Fruit fly (Drosophila melanogaster) whole organism, pupa: ENCODE results near the gene Dif.

Source experiments
- CG10348 ChIP-seq: fragments of 200-800 bp; sonication (Bioruptor generic); IDR thresholded peaks from 2 replicates; pipeline ENCODE4 v1.3.6; 2022; ENCODE audit warnings: missing biosample characterization, missing genetic modification characterization
- CG12605 ChIP-seq: fragments of 200-800 bp; sonication (Bioruptor generic); IDR thresholded peaks from 2 replicates; pipeline ENCODE4 v1.3.6; 2022; ENCODE audit warnings: missing biosample characterization, missing genetic modification characterization
- CG13204 ChIP-seq: fragments of 200-800 bp; sonication (Bioruptor generic); optimal IDR thresholded peaks from 2 replicates; lab custom pipeline; 2018; ENCODE audit warnings: missing biosample characterization, mild to moderate bottlenecking, missing genetic modification characterization, moderate library complexity
- CG14655 ChIP-seq: fragments of 200-800 bp; sonication (Bioruptor generic); optimal IDR thresholded peaks from 3 replicates; lab custom pipeline; 2017; ENCODE audit warnings: mild to moderate bottlenecking, missing biosample characterization, missing genetic modification reagents, missing genetic modification characterization
- CG15710 ChIP-seq: fragments of 200-800 bp; sonication (Bioruptor generic); optimal IDR thresholded peaks from 2 replicates; lab custom pipeline; 2018; ENCODE audit warnings: missing biosample characterization, mild to moderate bottlenecking, missing genetic modification characterization, moderate library complexity
- CG17806 ChIP-seq: fragments of 200-800 bp; sonication (Bioruptor generic); optimal IDR thresholded peaks from 2 replicates; lab custom pipeline; 2018; ENCODE audit warnings: missing biosample characterization, mild to moderate bottlenecking, missing genetic modification characterization, moderate library complexity
- CG32121 ChIP-seq: fragments of 200-800 bp; sonication (Bioruptor generic); IDR thresholded peaks from 2 replicates; pipeline ENCODE4 v1.3.6; 2022; ENCODE audit warnings: missing biosample characterization, missing genetic modification characterization
- CG34367 ChIP-seq: fragments of 200-800 bp; sonication (Bioruptor generic); optimal IDR thresholded peaks from 2 replicates; lab custom pipeline; 2018; ENCODE audit warnings: missing biosample characterization, mild to moderate bottlenecking, missing genetic modification characterization
- CG4496 ChIP-seq: fragments of 200-800 bp; sonication (Bioruptor generic); IDR thresholded peaks from 3 replicates; pipeline ENCODE4 v1.3.6; 2022; ENCODE audit warnings: missing biosample characterization, missing genetic modification characterization
- CG8159 ChIP-seq: fragments of 200-800 bp; sonication (Bioruptor generic); optimal IDR thresholded peaks from 3 replicates; lab custom pipeline; 2018; ENCODE audit warnings: missing biosample characterization, mild to moderate bottlenecking, missing genetic modification characterization, moderate library complexity
- CG8301 ChIP-seq: fragments of 200-800 bp; sonication (Bioruptor generic); optimal IDR thresholded peaks from 2 replicates; lab custom pipeline; 2018; ENCODE audit warnings: missing biosample characterization, mild to moderate bottlenecking, missing genetic modification characterization
- CG9948 ChIP-seq: fragments of 200-800 bp; sonication (Bioruptor generic); optimal IDR thresholded peaks from 2 replicates; lab custom pipeline; 2018; ENCODE audit warnings: missing biosample characterization, mild to moderate bottlenecking, missing genetic modification characterization, moderate library complexity
- D1 ChIP-seq: fragments of 200-800 bp; sonication (Bioruptor generic); optimal IDR thresholded peaks from 2 replicates; lab custom pipeline; 2018; ENCODE audit warnings: missing biosample characterization, mild to moderate bottlenecking, missing genetic modification characterization, moderate library complexity
- EcR ChIP-seq: fragments of 200-800 bp; sonication (Bioruptor generic); optimal IDR thresholded peaks from 3 replicates; lab custom pipeline; 2019; ENCODE audit warnings: missing biosample characterization, missing genetic modification characterization, mild to moderate bottlenecking, moderate library complexity, missing genetic modification reagents
- Ets98B ChIP-seq: fragments of 200-800 bp; sonication (Bioruptor generic); IDR thresholded peaks from 2 replicates; pipeline ENCODE4 v1.3.6; 2022; ENCODE audit warnings: missing biosample characterization, missing genetic modification characterization
- Pif1A ChIP-seq: fragments of 200-800 bp; sonication (Bioruptor generic); optimal IDR thresholded peaks from 3 replicates; lab custom pipeline; 2016; ENCODE audit warnings: missing biosample characterization, missing genetic modification characterization
- Pif1B ChIP-seq: fragments of 200-800 bp; sonication (Bioruptor generic); optimal IDR thresholded peaks from 3 replicates; lab custom pipeline; 2016; ENCODE audit warnings: missing biosample characterization, missing genetic modification characterization
- Snoo ChIP-seq: fragments of 200-800 bp; sonication (Bioruptor generic); optimal IDR thresholded peaks from 3 replicates; lab custom pipeline; 2017; ENCODE audit warnings: missing biosample characterization, mild to moderate bottlenecking, missing genetic modification characterization, inconsistent platforms
- fd96Ca ChIP-seq: fragments of 200-800 bp; sonication (Bioruptor generic); IDR thresholded peaks from 3 replicates; pipeline ENCODE4 v1.3.6; 2022; ENCODE audit warnings: missing biosample characterization, missing genetic modification characterization
- gl ChIP-seq: fragments of 200-800 bp; sonication (Bioruptor generic); optimal IDR thresholded peaks from 2 replicates; lab custom pipeline; 2018; ENCODE audit warnings: missing biosample characterization, mild to moderate bottlenecking, missing genetic modification characterization
- rn ChIP-seq: fragments of 200-800 bp; sonication (Bioruptor generic); IDR thresholded peaks from 2 replicates; pipeline ENCODE4 v1.3.6; 2022; ENCODE audit warnings: missing biosample characterization, missing genetic modification characterization

The Dif gene

DNA sequence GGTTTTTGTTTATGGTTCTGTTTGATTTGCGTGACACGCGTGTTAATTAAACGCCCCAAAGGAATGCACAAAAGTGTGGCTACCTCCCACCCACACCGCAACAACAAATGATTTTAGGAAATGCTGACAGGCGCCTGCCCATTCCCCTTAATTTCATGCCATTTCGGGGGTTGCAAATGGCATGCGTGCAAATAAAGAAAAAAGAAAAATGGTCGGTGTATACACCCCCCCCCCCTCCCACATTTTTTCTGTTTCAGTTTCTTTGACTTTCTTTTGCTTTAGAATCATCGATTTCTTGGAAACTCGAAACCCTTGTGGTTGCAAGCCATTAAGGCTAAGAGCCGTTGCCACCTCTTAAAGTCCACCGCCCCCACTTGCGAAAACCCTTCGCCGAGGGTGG, 51.9 kb downstream of the Dif start:
- TF ChIP-seq EcR: no peak
- peak; percentile 11 for TF ChIP-seq CG8301 (tag; lab: Kevin White, UChicago)
- TF ChIP-seq Snoo (tag; lab: Kevin White, UChicago): no peak
- TF ChIP-seq CG14655: peak; percentile 28
- TF ChIP-seq Ets98B (GFP tag; lab: Robert Waterston, UW): peak; percentile 25; the same call in 1 of the 2 replicates
- TF ChIP-seq CG10348 (GFP tag; lab: Robert Waterston, UW): no peak
- TF ChIP-seq CG34367 (tag; lab: Kevin White, UChicago): no peak
- peak; percentile 66 for TF ChIP-seq fd96Ca
- TF ChIP-seq CG4496 (GFP tag; lab: Robert Waterston, UW): peak; percentile 46; the same call in 1 of the 3 replicates
- peak; percentile 14 for TF ChIP-seq CG15710 (tag; lab: Kevin White, UChicago)
- TF ChIP-seq Pif1A (GFP tag; lab: Kevin White, UChicago): no peak
- TF ChIP-seq rn (GFP tag; lab: Robert Waterston, UW): no peak
- TF ChIP-seq CG12605: no peak
- no peak for TF ChIP-seq gl
- TF ChIP-seq CG13204 (GFP tag; lab: Kevin White, UChicago): no peak
- TF ChIP-seq CG9948 (tag; lab: Kevin White, UChicago): no peak
- no peak for TF ChIP-seq CG8159 (tag; lab: Kevin White, UChicago)
- TF ChIP-seq Pif1B (GFP tag; lab: Kevin White, UChicago): no peak
- TF ChIP-seq CG17806: no peak
- TF ChIP-seq CG32121 (GFP tag; lab: Robert Waterston, UW): no peak
- TF ChIP-seq D1 (tag; lab: Kevin White, UChicago): no peak

DNA sequence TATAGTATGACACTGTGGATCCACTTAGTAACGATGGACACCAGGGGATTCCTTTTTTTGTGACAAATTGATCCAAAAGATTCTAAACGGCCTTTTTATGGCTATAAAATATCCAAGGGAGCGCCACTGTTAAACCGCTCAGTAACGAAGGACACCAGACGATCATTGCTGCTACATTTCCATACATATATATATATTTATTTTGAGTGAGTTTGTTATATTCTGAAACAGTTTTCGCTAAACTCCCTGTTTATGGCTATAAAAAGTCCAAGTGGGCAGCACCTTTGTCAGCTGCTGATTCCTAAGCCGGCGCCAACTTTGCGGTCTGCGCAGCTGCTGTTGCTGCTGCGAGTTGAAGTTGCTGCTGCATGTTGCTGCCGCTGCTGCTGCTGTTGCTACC, 52.5 kb downstream of the Dif start:
- no peak for TF ChIP-seq CG10348 (GFP tag; lab: Robert Waterston, UW)
- no peak for TF ChIP-seq EcR
- no peak for TF ChIP-seq Snoo (tag; lab: Kevin White, UChicago)
- no peak for TF ChIP-seq Pif1A (GFP tag; lab: Kevin White, UChicago)
- TF ChIP-seq CG12605: no peak
- TF ChIP-seq D1 (tag; lab: Kevin White, UChicago): no peak
- TF ChIP-seq CG4496 (GFP tag; lab: Robert Waterston, UW): no peak
- no peak for TF ChIP-seq rn (GFP tag; lab: Robert Waterston, UW)
- TF ChIP-seq CG14655: no peak
- TF ChIP-seq Pif1B (GFP tag; lab: Kevin White, UChicago): no peak
- no peak for TF ChIP-seq Ets98B (GFP tag; lab: Robert Waterston, UW)
- no peak for TF ChIP-seq gl
- no peak for TF ChIP-seq CG34367 (tag; lab: Kevin White, UChicago)

DNA sequence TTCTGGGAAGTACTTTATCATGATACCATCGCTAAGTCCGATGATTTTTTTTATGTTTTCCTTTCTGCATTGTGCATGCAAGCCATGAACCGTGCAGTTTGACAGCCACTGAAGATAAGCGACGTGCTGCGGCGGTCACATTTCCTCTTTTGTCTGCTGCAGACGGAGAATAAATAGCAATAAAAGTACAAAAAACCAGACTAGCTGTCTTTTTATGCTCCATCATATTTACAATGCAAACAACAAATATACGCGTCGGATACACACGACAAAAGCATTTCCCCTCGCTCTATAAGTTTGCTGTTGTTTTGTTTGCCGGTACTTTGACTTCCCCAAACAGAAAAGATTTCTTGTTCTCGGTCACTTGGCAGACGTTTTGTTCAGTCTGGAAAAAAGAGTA, 53.1 kb downstream of the Dif start:
- peak; percentile 20 for TF ChIP-seq CG8159 (tag; lab: Kevin White, UChicago)
- no peak for TF ChIP-seq CG12605
- TF ChIP-seq CG10348 (GFP tag; lab: Robert Waterston, UW): no peak
- TF ChIP-seq Pif1B (GFP tag; lab: Kevin White, UChicago): peak; percentile 66
- peak; percentile 74 for TF ChIP-seq CG13204 (GFP tag; lab: Kevin White, UChicago)
- TF ChIP-seq CG8301 (tag; lab: Kevin White, UChicago): no peak
- TF ChIP-seq Pif1A (GFP tag; lab: Kevin White, UChicago): peak; percentile 56
- no peak for TF ChIP-seq D1 (tag; lab: Kevin White, UChicago)
- TF ChIP-seq fd96Ca: no peak
- TF ChIP-seq rn (GFP tag; lab: Robert Waterston, UW): peak; percentile 19; the same call in 1 of the 2 replicates
- peak; percentile 61; the same call in 2 of the 3 replicates for TF ChIP-seq CG4496 (GFP tag; lab: Robert Waterston, UW)
- TF ChIP-seq CG9948 (tag; lab: Kevin White, UChicago): no peak
- TF ChIP-seq EcR: peak; percentile 57
- TF ChIP-seq gl: peak; percentile 78
- TF ChIP-seq CG34367 (tag; lab: Kevin White, UChicago): peak; percentile 54
- TF ChIP-seq CG32121 (GFP tag; lab: Robert Waterston, UW): peak; percentile 16; the same call in 1 of the 2 replicates
- TF ChIP-seq Ets98B (GFP tag; lab: Robert Waterston, UW): peak; percentile 25; the same call in 1 of the 2 replicates
- peak; percentile 14 for TF ChIP-seq CG17806
- peak; percentile 35 for TF ChIP-seq CG14655
- TF ChIP-seq Snoo (tag; lab: Kevin White, UChicago): no peak
- peak; percentile 21 for TF ChIP-seq CG15710 (tag; lab: Kevin White, UChicago)

DNA sequence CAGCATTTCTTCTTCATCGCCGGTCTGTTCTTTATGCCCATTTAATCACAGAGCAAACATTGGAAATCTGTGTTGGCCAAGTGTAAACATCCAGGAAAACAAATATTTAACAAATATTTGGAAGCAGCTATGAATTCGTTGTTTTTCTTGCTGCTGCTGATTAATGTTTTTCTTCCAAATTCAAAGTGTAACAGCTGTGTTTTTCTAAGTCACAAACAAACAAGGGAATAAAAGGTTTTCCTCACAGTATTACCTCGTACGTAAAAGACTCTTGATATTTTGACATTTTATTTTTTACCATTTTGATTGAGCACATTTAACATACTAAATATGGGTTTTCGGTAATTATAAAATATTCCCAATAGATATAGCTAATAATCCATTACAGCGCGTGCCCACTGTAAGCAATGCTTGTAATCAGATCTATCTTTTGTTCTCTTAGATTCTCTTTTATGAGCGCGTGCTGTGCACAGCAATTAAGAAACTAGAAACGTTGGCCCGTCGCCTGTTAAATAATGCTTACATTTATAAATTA, 54.1 kb downstream of the Dif start:
- TF ChIP-seq Pif1B (GFP tag; lab: Kevin White, UChicago) (peak; percentile 66), CG9948 (tag; lab: Kevin White, UChicago) (peak; percentile 59), EcR (no peak), gl (peak; percentile 45), CG13204 (GFP tag; lab: Kevin White, UChicago) (peak; percentile 3), CG12605 (peak; percentile 84), CG32121 (GFP tag; lab: Robert Waterston, UW) (peak; percentile 84), Pif1A (GFP tag; lab: Kevin White, UChicago) (peak; percentile 74), D1 (tag; lab: Kevin White, UChicago) (no peak), CG4496 (GFP tag; lab: Robert Waterston, UW) (peak; percentile 94), fd96Ca (0 out of 3 replicates have a peak, but pooled peaks have one; percentile 42), Snoo (tag; lab: Kevin White, UChicago) (peak; percentile 46), CG8301 (tag; lab: Kevin White, UChicago) (peak; percentile 82), CG8159 (tag; lab: Kevin White, UChicago) (peak; percentile 67), rn (GFP tag; lab: Robert Waterston, UW) (peak; percentile 51; the same call in 1 of the 2 replicates), Ets98B (GFP tag; lab: Robert Waterston, UW) (peak; percentile 89), CG34367 (tag; lab: Kevin White, UChicago) (peak; percentile 63), CG17806 (peak; percentile 60), CG10348 (GFP tag; lab: Robert Waterston, UW) (peak; percentile 67; the same call in 1 of the 2 replicates), CG15710 (tag; lab: Kevin White, UChicago) (peak; percentile 71), CG14655 (peak; percentile 86)

DNA sequence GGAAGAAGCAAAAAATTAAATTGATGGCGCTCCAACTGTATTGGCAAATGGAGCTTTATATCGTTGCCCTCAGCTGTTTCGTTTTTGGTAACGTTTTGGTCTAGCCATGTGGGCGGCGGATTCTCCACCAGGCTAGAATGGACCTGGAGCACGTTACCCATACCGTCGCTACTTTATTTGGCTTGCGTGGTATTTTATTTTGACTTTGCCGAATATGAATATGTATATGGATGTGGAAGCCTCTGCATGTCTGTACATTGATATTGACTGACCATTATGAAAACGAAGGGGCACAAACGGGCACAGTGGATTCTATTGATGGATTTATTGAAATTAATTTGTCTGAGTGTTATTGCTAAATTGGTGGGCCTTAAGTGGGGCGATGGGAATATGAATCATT, 55.1 kb downstream of the Dif start:
- TF ChIP-seq Ets98B (GFP tag; lab: Robert Waterston, UW) (no peak), fd96Ca (no peak), gl (no peak), CG32121 (GFP tag; lab: Robert Waterston, UW) (no peak), rn (GFP tag; lab: Robert Waterston, UW) (no peak), CG8301 (tag; lab: Kevin White, UChicago) (no peak), CG13204 (GFP tag; lab: Kevin White, UChicago) (no peak), Snoo (tag; lab: Kevin White, UChicago) (no peak), CG8159 (tag; lab: Kevin White, UChicago) (no peak), CG10348 (GFP tag; lab: Robert Waterston, UW) (no peak), CG12605 (no peak), EcR (no peak), CG4496 (GFP tag; lab: Robert Waterston, UW) (no peak), Pif1B (GFP tag; lab: Kevin White, UChicago) (no peak), D1 (tag; lab: Kevin White, UChicago) (no peak), CG9948 (tag; lab: Kevin White, UChicago) (no peak)
